Worm (Caenorhabditis elegans) whole organism, L3 larva: Measurements from ENCODE around the gene wrt-10.

ENCODE experiments used
- R02D3.7 ChIP-seq: fragments of 150-350 bp; optimal IDR thresholded peaks from 2 replicates; lab custom pipeline; 2014; ENCODE audit warnings: missing biosample characterization, missing genetic modification characterization
- ZK546.5 ChIP-seq: sonication (generic microtip); optimal IDR thresholded peaks from 2 replicates; lab custom pipeline; 2017; ENCODE audit warnings: missing biosample characterization, missing genetic modification characterization
- aly-2 ChIP-seq: fragments of 150-350 bp; optimal IDR thresholded peaks from 2 replicates; lab custom pipeline; 2014; ENCODE audit warnings: missing biosample characterization, missing genetic modification characterization
- ama-1 ChIP-seq: fragments of 150-350 bp; optimal IDR thresholded peaks from 2 replicates; lab custom pipeline; 2018
- ceh-16 ChIP-seq: sonication (generic microtip); optimal IDR thresholded peaks from 2 replicates; lab custom pipeline; 2017; ENCODE audit warnings: missing biosample characterization, missing genetic modification characterization
- ceh-28 ChIP-seq: fragments of 150-350 bp; optimal IDR thresholded peaks from 2 replicates; lab custom pipeline; 2014; ENCODE audit warnings: missing biosample characterization, missing genetic modification reagents, missing genetic modification characterization
- ceh-82 ChIP-seq: fragments of 150-350 bp; optimal IDR thresholded peaks from 2 replicates; lab custom pipeline; 2014; ENCODE audit warnings: missing biosample characterization, missing genetic modification characterization
- ceh-9 ChIP-seq: sonication (generic microtip); optimal IDR thresholded peaks from 2 replicates; lab custom pipeline; 2018; ENCODE audit warnings: missing biosample characterization, missing genetic modification characterization
- daf-12 ChIP-seq: fragments of 150-350 bp; optimal IDR thresholded peaks from 2 replicates; lab custom pipeline; 2014; ENCODE audit warnings: missing biosample characterization, missing genetic modification reagents, missing genetic modification characterization
- egl-27 ChIP-seq: sonication (generic microtip); optimal IDR thresholded peaks from 4 replicates; lab custom pipeline; 2017; ENCODE audit warnings: missing biosample characterization, missing genetic modification reagents, missing genetic modification characterization
- egl-5 ChIP-seq: fragments of 150-350 bp; optimal IDR thresholded peaks from 2 replicates; lab custom pipeline; 2017; ENCODE audit warnings: missing biosample characterization, missing genetic modification reagents, missing genetic modification characterization, inconsistent platforms
- elt-1 ChIP-seq: fragments of 150-350 bp; optimal IDR thresholded peaks from 2 replicates; lab custom pipeline; 2014; ENCODE audit warnings: missing biosample characterization, missing genetic modification characterization
- elt-2 ChIP-seq: sonication (generic microtip); optimal IDR thresholded peaks from 2 replicates; lab custom pipeline; 2016; ENCODE audit warnings: missing genetic modification reagents, mild to moderate bottlenecking, missing genetic modification characterization, missing compliant biosample characterization
- elt-3 ChIP-seq, 3 experiments: fragments of 150-350 bp in 1 of 3; sonication (generic microtip) in 2 of 3; optimal IDR thresholded peaks; 2 replicates in 2 of 3; 4 replicates in 1 of 3; lab custom pipeline; 2014 to 2017; ENCODE audit warnings: missing biosample characterization in 3 of 3, missing genetic modification characterization in 3 of 3
- eor-1 ChIP-seq, 2 experiments: fragments of 150-350 bp; optimal IDR thresholded peaks; 2 replicates each; lab custom pipeline; 2014 to 2018; ENCODE audit warnings: missing biosample characterization in 2 of 2, missing genetic modification characterization in 2 of 2
- fkh-10 ChIP-seq: sonication (generic microtip); optimal IDR thresholded peaks from 2 replicates; lab custom pipeline; 2017; ENCODE audit warnings: missing biosample characterization, missing genetic modification reagents, missing genetic modification characterization
- fkh-2 ChIP-seq: fragments of 150-350 bp; optimal IDR thresholded peaks from 2 replicates; lab custom pipeline; 2014; ENCODE audit warnings: missing biosample characterization, missing genetic modification reagents, missing genetic modification characterization
- fos-1 ChIP-seq: fragments of 150-350 bp; optimal IDR thresholded peaks from 2 replicates; lab custom pipeline; 2014; ENCODE audit warnings: missing biosample characterization, missing genetic modification characterization
- hmg-11 ChIP-seq: sonication (generic microtip); optimal IDR thresholded peaks from 2 replicates; lab custom pipeline; 2016; ENCODE audit warnings: missing genetic modification characterization, missing compliant biosample characterization
- jun-1 ChIP-seq: fragments of 150-350 bp; optimal IDR thresholded peaks from 2 replicates; lab custom pipeline; 2014; ENCODE audit warnings: missing biosample characterization, missing genetic modification reagents, missing genetic modification characterization
- lin-15B ChIP-seq: fragments of 150-350 bp; optimal IDR thresholded peaks from 2 replicates; lab custom pipeline; 2014; ENCODE audit warnings: missing biosample characterization, missing genetic modification characterization
- lin-39 ChIP-seq: fragments of 150-350 bp; optimal IDR thresholded peaks from 2 replicates; lab custom pipeline; 2018; ENCODE audit warnings: missing biosample characterization, missing genetic modification reagents, missing genetic modification characterization
- lsy-12 ChIP-seq: sonication (generic microtip); optimal IDR thresholded peaks from 2 replicates; lab custom pipeline; 2016; ENCODE audit warnings: mild to moderate bottlenecking, missing genetic modification characterization, missing compliant biosample characterization
- mdl-1 ChIP-seq: fragments of 150-350 bp; optimal IDR thresholded peaks from 2 replicates; lab custom pipeline; 2014; ENCODE audit warnings: missing biosample characterization, missing genetic modification characterization
- mml-1 ChIP-seq: fragments of 150-350 bp; sonication (generic microtip); optimal IDR thresholded peaks from 3 replicates; lab custom pipeline; 2014; ENCODE audit warnings: missing biosample characterization, missing genetic modification characterization
- nfya-1 ChIP-seq: sonication (generic microtip); optimal IDR thresholded peaks from 2 replicates; lab custom pipeline; 2017; ENCODE audit warnings: missing genetic modification characterization, mild to moderate bottlenecking, missing compliant biosample characterization, antibody characterized with exemption, moderate library complexity; ENCODE audit not compliant: insufficient read depth
- nhr-11 ChIP-seq: fragments of 150-350 bp; optimal IDR thresholded peaks from 2 replicates; lab custom pipeline; 2014; ENCODE audit warnings: missing biosample characterization, missing genetic modification characterization
- nhr-12 ChIP-seq: fragments of 150-350 bp; optimal IDR thresholded peaks from 2 replicates; lab custom pipeline; 2014; ENCODE audit warnings: missing biosample characterization, missing genetic modification characterization
- nhr-23 ChIP-seq: fragments of 150-350 bp; optimal IDR thresholded peaks from 2 replicates; lab custom pipeline; 2014; ENCODE audit warnings: missing biosample characterization, missing genetic modification reagents, missing genetic modification characterization
- nhr-237 ChIP-seq: fragments of 150-350 bp; optimal IDR thresholded peaks from 2 replicates; lab custom pipeline; 2014; ENCODE audit warnings: missing biosample characterization, missing genetic modification characterization
- nhr-25 ChIP-seq: sonication (generic microtip); optimal IDR thresholded peaks from 2 replicates; lab custom pipeline; 2017; ENCODE audit warnings: missing biosample characterization, missing genetic modification characterization
- nhr-28 ChIP-seq: fragments of 150-350 bp; optimal IDR thresholded peaks from 2 replicates; lab custom pipeline; 2014; ENCODE audit warnings: missing biosample characterization, missing genetic modification characterization
- nhr-43 ChIP-seq: sonication (generic microtip); optimal IDR thresholded peaks from 2 replicates; lab custom pipeline; 2016; ENCODE audit warnings: mild to moderate bottlenecking, missing genetic modification characterization, missing compliant biosample characterization; ENCODE audit not compliant: poor library complexity, severe bottlenecking
- nhr-67 ChIP-seq: fragments of 150-350 bp; optimal IDR thresholded peaks from 2 replicates; lab custom pipeline; 2014; ENCODE audit warnings: missing biosample characterization, missing genetic modification characterization
- nhr-76 ChIP-seq: fragments of 150-350 bp; sonication (generic microtip); optimal IDR thresholded peaks from 5 replicates; lab custom pipeline; 2014; ENCODE audit warnings: missing biosample characterization, missing genetic modification characterization
- nhr-77 ChIP-seq: fragments of 150-350 bp; optimal IDR thresholded peaks from 2 replicates; lab custom pipeline; 2014; ENCODE audit warnings: missing biosample characterization, missing genetic modification characterization
- pha-4 ChIP-seq: fragments of 150-350 bp; optimal IDR thresholded peaks from 2 replicates; lab custom pipeline; 2014; ENCODE audit warnings: missing biosample characterization, missing genetic modification reagents, missing genetic modification characterization
- pqm-1 ChIP-seq: fragments of 150-350 bp; optimal IDR thresholded peaks from 2 replicates; lab custom pipeline; 2017; ENCODE audit warnings: missing biosample characterization, missing genetic modification characterization, inconsistent platforms
- sea-2 ChIP-seq: fragments of 150-350 bp; sonication (generic microtip); optimal IDR thresholded peaks from 4 replicates; lab custom pipeline; 2014; ENCODE audit warnings: missing biosample characterization, missing genetic modification reagents, missing genetic modification characterization
- skn-1 ChIP-seq: fragments of 150-350 bp; optimal IDR thresholded peaks from 2 replicates; lab custom pipeline; 2014; ENCODE audit warnings: missing biosample characterization, missing genetic modification characterization
- snpc-4 ChIP-seq: fragments of 150-350 bp; optimal IDR thresholded peaks from 2 replicates; lab custom pipeline; 2014; ENCODE audit warnings: missing biosample characterization, missing genetic modification characterization
- tbx-2 ChIP-seq: sonication (generic microtip); optimal IDR thresholded peaks from 2 replicates; lab custom pipeline; 2016; ENCODE audit warnings: mild to moderate bottlenecking, missing genetic modification characterization, missing compliant biosample characterization
- unc-39 ChIP-seq: sonication (generic microtip); optimal IDR thresholded peaks from 4 replicates; lab custom pipeline; 2017; ENCODE audit warnings: missing biosample characterization, missing genetic modification characterization
- unc-62 ChIP-seq: fragments of 150-350 bp; sonication (generic microtip); optimal IDR thresholded peaks from 4 replicates; lab custom pipeline; 2014; ENCODE audit warnings: missing biosample characterization, missing genetic modification reagents, missing genetic modification characterization
- zag-1 ChIP-seq: fragments of 150-350 bp; optimal IDR thresholded peaks from 2 replicates; lab custom pipeline; 2014; ENCODE audit warnings: missing biosample characterization, missing genetic modification characterization
- ztf-11 ChIP-seq: fragments of 150-350 bp; optimal IDR thresholded peaks from 2 replicates; lab custom pipeline; 2014; ENCODE audit warnings: missing biosample characterization, missing genetic modification characterization
- ztf-4 ChIP-seq: fragments of 150-350 bp; optimal IDR thresholded peaks from 2 replicates; lab custom pipeline; 2014; ENCODE audit warnings: missing biosample characterization, missing genetic modification characterization

The wrt-10 gene

ce11 chrII:7544782-7545181 lies 10.4 kb upstream of the wrt-10 start:
- TF ChIP-seq ama-1 (peak; percentile 32), sea-2 (no peak), jun-1 (tag; lab: Kevin White, UChicago) (no peak), nhr-43 (tag; lab: Kevin White, UChicago) (peak; percentile 51), nhr-12 (tag; lab: Kevin White, UChicago) (no peak), ceh-9 (tag; lab: Kevin White, UChicago) (no peak)

DNA sequence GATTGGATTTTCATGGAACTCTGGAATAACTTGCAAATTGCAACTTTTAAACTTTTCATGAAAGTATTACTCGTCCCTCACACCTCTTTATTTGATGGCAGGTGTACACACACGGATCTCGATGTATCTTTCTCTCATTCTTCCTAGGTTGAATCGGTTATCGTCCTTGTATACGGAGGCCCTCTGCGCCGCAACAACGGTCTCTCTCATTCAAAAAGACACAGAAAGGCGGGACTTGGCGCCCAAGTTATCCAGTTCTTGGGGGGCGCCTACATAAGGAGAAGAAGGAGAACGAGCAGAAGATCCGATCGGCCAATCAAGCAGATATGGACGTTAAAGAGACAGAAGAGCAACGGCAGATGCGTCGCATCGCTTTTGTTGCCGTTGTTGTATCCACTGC lies 9.4 kb upstream of the wrt-10 start, which contains the start of gene rol-8:
TSS of gene rol-8 (plus strand) at position 301 of the 400 bp plus-strand sequence.
- TF ChIP-seq pqm-1 = no peak
- no peak for TF ChIP-seq lin-15B
- TF ChIP-seq fos-1 (tag; lab: Kevin White, UChicago) = no peak
- TF ChIP-seq ztf-11 (tag; lab: Kevin White, UChicago) = no peak

ce11 chrII:7542952-7543351 lies 8.6 kb upstream of the wrt-10 start:
- TF ChIP-seq ztf-11 (tag; lab: Kevin White, UChicago) = no peak
- peak; percentile 61 for TF ChIP-seq nhr-23

ce11 chrII:7537603-7538230 lies 3.4 kb upstream of the wrt-10 start, which contains the start of gene nfi-1:
TSS of gene nfi-1 (plus strand) at chrII:7538180.
- no peak for TF ChIP-seq nhr-76
- no peak for TF ChIP-seq R02D3.7 (tag; lab: Kevin White, UChicago)
- TF ChIP-seq lsy-12 = no peak
- TF ChIP-seq mml-1 = no peak
- no peak for TF ChIP-seq nhr-67 (tag; lab: Kevin White, UChicago)
- TF ChIP-seq eor-1 (tag; optimal IDR thresholded peaks at IDR 0.05; lab: Kevin White, UChicago) = no peak
- TF ChIP-seq elt-1 (tag; lab: Kevin White, UChicago) = no peak
- TF ChIP-seq nhr-12 (tag; lab: Kevin White, UChicago) = no peak
- TF ChIP-seq ceh-28 = no peak
- TF ChIP-seq nfya-1 (tag; lab: Kevin White, UChicago) = peak; percentile 79
- peak; percentile 22 for TF ChIP-seq nhr-25 (tag; lab: Kevin White, UChicago)
- TF ChIP-seq nhr-237 (tag; lab: Kevin White, UChicago) = no peak
- TF ChIP-seq skn-1 (tag; lab: Kevin White, UChicago) = no peak
- TF ChIP-seq nhr-11 (tag; lab: Kevin White, UChicago) = no peak
- TF ChIP-seq daf-12 (tag; lab: Kevin White, UChicago) = no peak
- no peak for TF ChIP-seq unc-39 (tag; lab: Kevin White, UChicago)
- TF ChIP-seq ceh-16 (tag; lab: Kevin White, UChicago) = no peak
- TF ChIP-seq lin-39 (tag; lab: Kevin White, UChicago) = peak; percentile 64
- no peak for TF ChIP-seq aly-2 (tag; lab: Kevin White, UChicago)
- no peak for TF ChIP-seq mdl-1
- TF ChIP-seq snpc-4 = peak; percentile 66
- no peak for TF ChIP-seq egl-5 (tag; lab: Kevin White, UChicago)
- TF ChIP-seq fkh-10 (GFP tag; lab: Kevin White, UChicago) = no peak
- no peak for TF ChIP-seq ZK546.5 (tag; lab: Kevin White, UChicago)
- no peak for TF ChIP-seq tbx-2 (tag; lab: Kevin White, UChicago)
- TF ChIP-seq nhr-43 (tag; lab: Kevin White, UChicago) = no peak
- TF ChIP-seq nhr-77 (tag; lab: Kevin White, UChicago) = no peak
- no peak for TF ChIP-seq ama-1
- TF ChIP-seq ztf-4 = no peak
- TF ChIP-seq pqm-1 = no peak
- TF ChIP-seq nhr-28 = no peak
- TF ChIP-seq egl-27 = no peak
- peak; percentile 81 for TF ChIP-seq pha-4 (tag; lab: Kevin White, UChicago)
- TF ChIP-seq ceh-82 (tag; lab: Kevin White, UChicago) = no peak
- TF ChIP-seq ztf-11 (tag; lab: Kevin White, UChicago) = no peak
- peak; percentile 68 for TF ChIP-seq lin-15B
- no peak for TF ChIP-seq jun-1 (tag; lab: Kevin White, UChicago)
- TF ChIP-seq sea-2 = no peak
- TF ChIP-seq elt-2 (tag; lab: Kevin White, UChicago) = no peak
- peak; percentile 13 for TF ChIP-seq nhr-23
- TF ChIP-seq unc-62 = no peak
- no peak for TF ChIP-seq hmg-11 (tag; lab: Kevin White, UChicago)
- no peak for TF ChIP-seq ceh-9 (tag; lab: Kevin White, UChicago)
- TF ChIP-seq zag-1 (tag; lab: Kevin White, UChicago) = no peak
- no peak for TF ChIP-seq fkh-2 (tag; lab: Kevin White, UChicago)
- no peak for TF ChIP-seq fos-1 (tag; lab: Kevin White, UChicago)
- TF ChIP-seq elt-3 (tag; optimal IDR thresholded peaks at IDR 0.05; lab: Kevin White, UChicago) = no peak
